Fruit fly (Drosophila melanogaster): ENCODE data around the gene CG7739.

The CG7739 gene

DNA sequence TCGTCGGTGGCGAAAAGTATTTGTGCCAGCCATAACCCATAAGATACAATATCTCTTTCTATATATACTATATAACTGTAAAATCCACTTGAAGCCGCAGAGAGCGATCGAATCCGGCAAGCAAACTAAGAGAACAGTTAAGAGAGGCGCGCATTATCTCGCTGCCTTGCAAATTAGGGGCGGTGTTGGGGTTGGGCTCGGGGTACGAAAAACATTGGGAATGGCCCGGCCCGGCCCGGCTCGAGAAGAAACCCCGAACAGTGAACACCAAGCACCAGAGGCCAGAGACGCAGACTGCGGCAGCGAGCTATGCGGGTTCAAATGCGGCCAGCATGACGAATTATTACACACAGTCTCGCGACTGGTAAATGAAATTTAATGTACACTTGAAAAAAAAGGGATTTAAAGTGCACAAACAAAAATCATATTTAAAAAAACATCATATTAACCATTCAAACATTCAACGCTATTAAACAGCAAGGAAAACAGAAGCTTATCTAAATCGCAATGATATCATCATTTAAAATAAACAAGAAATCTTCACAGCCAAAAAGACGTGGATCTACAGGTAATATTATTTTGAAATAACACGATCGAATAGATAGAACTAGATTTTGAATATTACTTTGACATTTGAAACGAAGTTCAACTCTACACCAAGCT, 30.4 kb downstream of the CG7739 start:
- TF ChIP-seq noc (tag; optimal IDR thresholded peaks at IDR 0.05) = no peak

- TF ChIP-seq noc (tag; optimal IDR thresholded peaks at IDR 0.05) = peak; percentile 80
Measured at dm6 chr3L:15531423-15532325, 31.2 kb downstream of the CG7739 start, which contains the start of gene CG43248. Gene CG43248, minus strand, starts transcription at chr3L:15531473.

dm6 chr3L:15530638-15531225, 32.1 kb downstream of the CG7739 start:
- TF ChIP-seq noc (tag; optimal IDR thresholded peaks at IDR 0.05) = no peak

DNA sequence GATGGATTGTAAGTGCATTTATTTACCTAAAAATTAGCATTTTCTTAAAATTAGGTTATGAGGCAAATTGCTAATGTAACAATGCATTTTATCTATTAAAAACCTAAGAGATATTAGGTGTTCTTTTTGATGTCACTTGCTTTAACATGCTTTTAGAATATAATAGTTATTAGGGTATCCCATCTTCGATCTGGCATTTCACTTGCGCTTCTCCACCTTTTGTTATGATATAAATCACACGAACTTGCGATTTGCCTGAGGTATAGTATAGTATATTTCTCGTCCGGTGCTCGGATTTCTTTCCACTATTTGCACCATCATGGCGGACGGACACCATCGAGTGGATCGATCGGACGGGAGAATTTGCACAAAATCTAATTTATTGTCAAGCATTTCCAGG, 32.8 kb downstream of the CG7739 start:
- peak; percentile 71 for TF ChIP-seq noc (tag; optimal IDR thresholded peaks at IDR 0.05)

dm6 chr3L:15529143-15529542, 33.7 kb downstream of the CG7739 start, which contains the start of gene obst-H:
Gene obst-H, minus strand, starts transcription at chr3L:15529243.
- no peak for TF ChIP-seq noc (tag; optimal IDR thresholded peaks at IDR 0.05)

- no peak for TF ChIP-seq noc (tag; optimal IDR thresholded peaks at IDR 0.05)
Measured at dm6 chr3L:15528096-15528495, 34.8 kb downstream of the CG7739 start, which contains the start of gene CG42728. Gene CG42728, minus strand, starts transcription at chr3L:15528196.

DNA sequence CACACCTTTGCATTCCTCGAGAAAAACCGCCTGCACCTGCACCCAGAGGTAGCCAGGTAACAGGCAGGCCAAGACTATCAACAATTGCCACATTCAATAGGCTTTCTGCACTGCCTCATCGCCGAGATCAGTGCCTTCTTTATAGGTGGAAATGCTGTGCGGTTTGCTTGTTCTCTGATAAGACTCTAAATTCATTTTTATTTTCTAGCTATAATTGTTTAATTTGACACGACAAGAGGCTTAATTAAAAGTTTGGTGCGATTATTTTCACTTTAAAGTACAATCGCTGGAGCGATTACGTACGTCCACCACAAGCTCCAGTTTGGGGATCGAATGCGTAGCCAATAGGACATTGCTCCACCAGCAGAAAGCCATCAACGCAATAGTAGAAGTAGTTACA, 35.4 kb downstream of the CG7739 start, which contains the start of gene CG42729:
CG42729 (minus strand) TSS at position 101 of the 400 bp plus-strand sequence.
- TF ChIP-seq noc (tag; optimal IDR thresholded peaks at IDR 0.05) = no peak

- TF ChIP-seq noc (tag; optimal IDR thresholded peaks at IDR 0.05) = no peak
Measured at dm6 chr3L:15526712-15527111, 36.2 kb downstream of the CG7739 start, which contains the start of gene CG33985. Gene CG33985, minus strand, starts transcription at chr3L:15526812.

- no peak for TF ChIP-seq noc (tag; optimal IDR thresholded peaks at IDR 0.05)
Measured at dm6 chr3L:15525153-15525552, 37.7 kb downstream of the CG7739 start, which contains the start of gene CG33986. Gene CG33986, minus strand, starts transcription at chr3L:15525253.

- TF ChIP-seq noc (tag; optimal IDR thresholded peaks at IDR 0.05) = no peak
Measured at dm6 chr3L:15523806-15524346, 39.0 kb downstream of the CG7739 start, which contains the start of gene CG7945. Gene CG7945, minus strand, starts transcription at chr3L:15524137.

DNA sequence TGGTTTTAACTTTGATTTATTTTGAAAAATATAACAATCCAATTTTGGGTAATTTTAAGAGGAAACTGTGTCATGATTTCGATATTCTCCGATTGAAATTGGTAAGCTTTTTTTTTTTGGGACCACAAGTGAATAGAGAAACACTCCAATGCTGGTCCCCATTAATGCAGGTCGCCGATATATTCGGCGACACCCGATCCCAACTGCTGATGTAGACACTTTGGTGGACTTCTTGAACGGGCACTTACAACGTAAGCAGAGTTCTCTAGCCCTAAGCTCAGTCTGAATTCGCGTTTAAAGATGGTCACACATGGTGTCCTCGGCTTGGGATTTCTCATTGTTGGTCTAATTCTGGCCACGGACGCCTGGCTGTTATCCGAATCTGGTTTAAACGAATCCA, 42.5 kb downstream of the CG7739 start, which contains the start of gene yellow-k:
yellow-k (plus strand) TSS at position 301 of the 400 bp plus-strand sequence.
- TF ChIP-seq noc (tag; optimal IDR thresholded peaks at IDR 0.05) = no peak

dm6 chr3L:15519920-15520319, 42.9 kb downstream of the CG7739 start:
- no peak for TF ChIP-seq noc (tag; optimal IDR thresholded peaks at IDR 0.05)

- TF ChIP-seq noc (tag; optimal IDR thresholded peaks at IDR 0.05) = no peak
Measured at dm6 chr3L:15519492-15519891, 43.4 kb downstream of the CG7739 start, which contains the start of gene mex1. Gene mex1, minus strand, starts transcription at chr3L:15519592.

DNA sequence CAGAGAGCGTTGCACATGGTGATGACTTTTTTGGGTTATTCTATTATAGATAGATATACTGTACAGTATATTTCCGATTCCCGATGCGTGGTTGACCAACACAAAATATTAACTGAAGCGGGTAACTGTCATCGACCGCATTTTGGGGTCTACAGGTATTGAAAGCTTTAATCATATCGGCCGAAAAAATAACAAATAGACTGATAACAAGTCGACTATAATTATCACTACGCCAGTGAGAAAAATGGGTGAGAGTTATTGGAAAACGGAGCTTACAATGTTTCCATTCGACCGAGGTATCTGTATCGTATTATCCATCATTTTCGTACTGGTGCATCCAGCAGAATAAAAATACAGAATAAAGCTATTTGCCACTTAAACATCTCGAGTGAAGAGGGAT, 44.5 kb downstream of the CG7739 start:
- TF ChIP-seq noc (tag; optimal IDR thresholded peaks at IDR 0.05) = no peak

DNA sequence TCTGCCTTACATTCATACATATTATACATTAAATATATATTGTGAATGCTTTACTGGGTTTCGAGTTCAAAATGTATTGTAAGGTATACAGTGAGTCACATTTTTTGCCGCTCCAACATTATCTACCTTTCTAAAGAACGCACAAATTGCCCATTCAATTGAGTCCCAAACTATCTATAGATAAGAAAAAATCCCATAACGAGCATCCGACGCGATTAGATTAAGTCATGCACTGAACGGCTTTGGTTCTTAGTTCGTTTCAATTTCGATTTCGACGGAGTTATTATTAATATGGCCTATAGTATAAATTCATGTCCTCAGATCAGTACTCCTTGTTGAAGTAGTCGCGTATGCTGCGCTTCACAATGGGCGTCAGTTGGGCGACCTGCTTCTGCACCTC, 45.4 kb downstream of the CG7739 start:
- TF ChIP-seq noc (tag; optimal IDR thresholded peaks at IDR 0.05) = no peak

- TF ChIP-seq noc (tag; optimal IDR thresholded peaks at IDR 0.05) = no peak
Measured at dm6 chr3L:15516956-15517355, 45.9 kb downstream of the CG7739 start, which contains the start of gene CG13454. Gene CG13454, minus strand, starts transcription at chr3L:15517056.

Measured in whole organism, larva.